Worm (Caenorhabditis elegans) whole organism, late embryonic: ENCODE measurements around the gene F19G12.1.

Experiments used
- ama-1 ChIP-seq: fragments of 150-350 bp; optimal IDR thresholded peaks from 2 replicates; lab custom pipeline; 2014
- ceh-18 ChIP-seq: sonication (generic microtip); optimal IDR thresholded peaks from 2 replicates; lab custom pipeline; 2016; ENCODE audit warnings: missing genetic modification characterization, missing compliant biosample characterization
- ceh-2 ChIP-seq: sonication (generic microtip); optimal IDR thresholded peaks from 2 replicates; lab custom pipeline; 2016; ENCODE audit warnings: missing genotype, missing genetic modification characterization, missing compliant biosample characterization
- ceh-31 ChIP-seq: sonication (generic microtip); optimal IDR thresholded peaks from 2 replicates; lab custom pipeline; 2016; ENCODE audit warnings: missing genetic modification characterization, missing compliant biosample characterization
- gmeb-2 ChIP-seq: sonication (generic microtip); optimal IDR thresholded peaks from 2 replicates; lab custom pipeline; 2016; ENCODE audit warnings: missing genetic modification characterization, inconsistent platforms, missing compliant biosample characterization
- hlh-30 ChIP-seq: sonication (generic microtip); optimal IDR thresholded peaks from 2 replicates; lab custom pipeline; 2017; ENCODE audit warnings: antibody characterized with exemption, missing genetic modification characterization, missing compliant biosample characterization; ENCODE audit not compliant: insufficient read depth
- lim-6 ChIP-seq: sonication (generic microtip); optimal IDR thresholded peaks from 2 replicates; lab custom pipeline; 2016; ENCODE audit warnings: missing genetic modification characterization, missing compliant biosample characterization
- nhr-11 ChIP-seq: fragments of 150-350 bp; optimal IDR thresholded peaks from 2 replicates; lab custom pipeline; 2014; ENCODE audit warnings: missing biosample characterization, missing genetic modification characterization
- pha-4 ChIP-seq: fragments of 150-350 bp; optimal IDR thresholded peaks from 2 replicates; lab custom pipeline; 2018; ENCODE audit warnings: missing biosample characterization, missing genetic modification reagents, missing genetic modification characterization
- pqm-1 ChIP-seq: sonication (generic microtip); optimal IDR thresholded peaks from 2 replicates; lab custom pipeline; 2016; ENCODE audit warnings: missing genetic modification characterization, missing compliant biosample characterization
- ttx-3 ChIP-seq: sonication (generic microtip); optimal IDR thresholded peaks from 2 replicates; lab custom pipeline; 2016; ENCODE audit warnings: missing genetic modification reagents, missing genetic modification characterization, missing compliant biosample characterization
- unc-42 ChIP-seq: sonication (generic microtip); optimal IDR thresholded peaks from 2 replicates; lab custom pipeline; 2016; ENCODE audit warnings: missing genotype, missing genetic modification characterization, missing compliant biosample characterization
- zip-5 ChIP-seq: sonication (generic microtip); optimal IDR thresholded peaks from 2 replicates; lab custom pipeline; 2016; ENCODE audit warnings: missing genetic modification characterization, missing compliant biosample characterization

DNA sequence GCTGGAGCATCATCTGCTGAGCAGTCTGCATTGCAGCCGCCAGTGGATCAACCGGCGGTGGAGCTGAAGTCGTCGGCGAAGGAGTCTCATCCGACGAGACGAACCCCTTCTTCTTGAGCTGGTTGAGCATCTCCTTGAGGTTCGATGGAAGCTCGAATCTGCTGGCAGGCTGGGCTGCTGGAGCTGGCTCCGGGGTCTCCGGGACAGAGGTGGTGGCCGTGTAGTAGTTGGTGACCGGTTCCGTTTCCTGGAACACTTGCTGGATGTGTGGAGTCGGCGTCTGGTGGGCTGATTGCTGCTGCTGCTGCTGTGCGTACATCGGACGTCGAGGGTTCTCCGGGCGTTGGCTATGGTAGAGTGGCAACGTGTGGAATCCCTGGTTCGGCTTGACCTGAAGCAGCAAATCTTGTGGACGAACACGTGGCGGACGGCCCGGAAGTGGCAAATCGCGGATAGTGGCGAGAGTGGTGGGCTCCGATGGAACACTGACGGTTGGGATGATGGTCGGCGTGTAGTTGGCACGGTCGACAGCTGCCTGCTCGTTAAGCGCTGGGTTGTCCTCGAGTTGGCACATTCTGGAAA is 10.9 kb downstream of the F19G12.1 start:
- TF ChIP-seq nhr-11 (no peak), gmeb-2 (tag; lab: Kevin White, UChicago) (no peak), hlh-30 (tag; lab: Kevin White, UChicago) (no peak), pha-4 (tag; lab: Kevin White, UChicago) (no peak), ama-1 (lab: Kevin White, UChicago) (no peak), zip-5 (tag; lab: Kevin White, UChicago) (no peak), ceh-18 (tag; lab: Kevin White, UChicago) (no peak), ceh-2 (tag; lab: Kevin White, UChicago) (no peak), ttx-3 (no peak), lim-6 (tag; lab: Kevin White, UChicago) (no peak), pqm-1 (tag; lab: Kevin White, UChicago) (no peak), unc-42 (no peak), ceh-31 (tag; lab: Kevin White, UChicago) (no peak)
